Fruit fly (Drosophila melanogaster) whole organism, embryonic: ENCODE measurements around the gene Spn28Dc.

Experiments
- Atf6 ChIP-seq: fragments of 200-800 bp; sonication (Bioruptor generic); IDR thresholded peaks from 2 replicates; pipeline ENCODE4 v1.3.6; 2022; ENCODE audit warnings: missing biosample characterization, missing genetic modification characterization
- CG11247 ChIP-seq: fragments of 200-800 bp; sonication (Bioruptor generic); IDR thresholded peaks from 2 replicates; pipeline ENCODE4 v1.3.6; 2022; ENCODE audit warnings: missing biosample characterization, missing genetic modification characterization
- CG12299 ChIP-seq: fragments of 200-800 bp; sonication (Bioruptor generic); optimal IDR thresholded peaks from 2 replicates; lab custom pipeline; 2018; ENCODE audit warnings: missing biosample characterization, mild to moderate bottlenecking, missing genetic modification characterization
- CG1233 ChIP-seq: fragments of 200-800 bp; sonication (Bioruptor generic); optimal IDR thresholded peaks from 4 replicates; lab custom pipeline; 2018; ENCODE audit warnings: missing biosample characterization, mild to moderate bottlenecking, missing genetic modification characterization
- CG12659 ChIP-seq: fragments of 200-800 bp; sonication (Bioruptor generic); optimal IDR thresholded peaks from 3 replicates; lab custom pipeline; 2017; ENCODE audit warnings: mild to moderate bottlenecking, missing biosample characterization, missing genetic modification reagents, missing genetic modification characterization
- CG15073 ChIP-seq: fragments of 200-800 bp; sonication (Bioruptor generic); optimal IDR thresholded peaks from 2 replicates; lab custom pipeline; 2016; ENCODE audit warnings: missing biosample characterization, missing genetic modification characterization
- CG1529 ChIP-seq: fragments of 200-800 bp; sonication (Bioruptor generic); optimal IDR thresholded peaks from 3 replicates; lab custom pipeline; 2018; ENCODE audit warnings: missing biosample characterization, missing genetic modification characterization
- CG17328 ChIP-seq: fragments of 200-800 bp; sonication (Bioruptor generic); IDR thresholded peaks from 2 replicates; pipeline ENCODE4 v1.3.6; 2022; ENCODE audit warnings: missing biosample characterization, missing genetic modification characterization
- CG2129 ChIP-seq: fragments of 200-800 bp; sonication (Bioruptor generic); IDR thresholded peaks from 2 replicates; pipeline ENCODE4 v1.3.6; 2022; ENCODE audit warnings: missing biosample characterization, missing genetic modification characterization; ENCODE audit not compliant: partially characterized antibody
- CG30020 ChIP-seq: fragments of 200-800 bp; optimal IDR thresholded peaks from 2 replicates; lab custom pipeline; 2019; ENCODE audit warnings: missing biosample characterization, mild to moderate bottlenecking, missing genetic modification characterization, moderate library complexity
- CG32767 ChIP-seq: fragments of 200-800 bp; sonication (Bioruptor generic); IDR thresholded peaks from 2 replicates; pipeline ENCODE4 v1.3.6; 2022; ENCODE audit warnings: missing biosample characterization, missing genetic modification characterization
- CG33557 ChIP-seq: fragments of 200-800 bp; sonication (Bioruptor generic); optimal IDR thresholded peaks from 2 replicates; lab custom pipeline; 2019; ENCODE audit warnings: missing biosample characterization, mild to moderate bottlenecking, missing genetic modification characterization, moderate library complexity
- CG34224 ChIP-seq: fragments of 200-800 bp; sonication (Bioruptor generic); IDR thresholded peaks from 3 replicates; pipeline ENCODE4 v1.3.6; 2022; ENCODE audit warnings: missing biosample characterization, missing genetic modification characterization; ENCODE audit not compliant: partially characterized antibody
- CG6175 ChIP-seq: fragments of 200-800 bp; sonication (Bioruptor generic); IDR thresholded peaks from 3 replicates; pipeline ENCODE4 v1.3.6; 2022; ENCODE audit warnings: missing biosample characterization, missing genetic modification characterization
- CG6272 ChIP-seq: fragments of 200-800 bp; sonication (Bioruptor generic); IDR thresholded peaks from 2 replicates; pipeline ENCODE4 v1.3.6; 2022; ENCODE audit warnings: missing biosample characterization, missing genetic modification characterization
- CG9609 ChIP-seq: fragments of 200-800 bp; sonication (Bioruptor generic); optimal IDR thresholded peaks from 3 replicates; lab custom pipeline; 2016; ENCODE audit warnings: missing biosample characterization, missing genetic modification characterization
- Deaf1 ChIP-seq: fragments of 200-800 bp; optimal IDR thresholded peaks from 3 replicates; lab custom pipeline; 2019; ENCODE audit warnings: missing biosample characterization, mild to moderate bottlenecking, missing genetic modification characterization, moderate library complexity
- Dip3 ChIP-seq: fragments of 200-800 bp; sonication (Bioruptor generic); optimal IDR thresholded peaks from 3 replicates; lab custom pipeline; 2016; ENCODE audit warnings: missing biosample characterization, missing genetic modification characterization
- Doc3 ChIP-seq: fragments of 200-800 bp; sonication (Bioruptor generic); IDR thresholded peaks from 3 replicates; pipeline ENCODE4 v1.3.6; 2022; ENCODE audit warnings: missing biosample characterization, missing genetic modification characterization; ENCODE audit not compliant: partially characterized antibody
- Eip74EF ChIP-seq, 2 experiments: fragments of 200-800 bp in 1 of 2; fragments of >200 bp in 1 of 2; sonication (Bioruptor generic) in 1 of 2; optimal IDR thresholded peaks; 2 replicates each; lab custom pipeline; 2017 to 2019; ENCODE audit warnings: missing biosample characterization in 2 of 2, missing genetic modification characterization in 2 of 2, mild to moderate bottlenecking in 1 of 2, moderate library complexity in 1 of 2
- Elba2 ChIP-seq: fragments of 200-800 bp; sonication (Bioruptor generic); optimal IDR thresholded peaks from 3 replicates; lab custom pipeline; 2016; ENCODE audit warnings: missing biosample characterization, missing genetic modification characterization
- H2.0 ChIP-seq: fragments of 200-800 bp; sonication (Bioruptor generic); IDR thresholded peaks from 2 replicates; pipeline ENCODE4 v1.3.6; 2022; ENCODE audit warnings: missing biosample characterization, missing genetic modification characterization
- NC2α ChIP-seq: fragments of 200-800 bp; sonication (Bioruptor generic); optimal IDR thresholded peaks from 2 replicates; lab custom pipeline; 2016; ENCODE audit warnings: missing biosample characterization, missing genetic modification characterization
- NC2β ChIP-seq: fragments of 200-800 bp; sonication (Bioruptor generic); optimal IDR thresholded peaks from 2 replicates; lab custom pipeline; 2016; ENCODE audit warnings: missing biosample characterization, missing genetic modification characterization
- NFAT ChIP-seq: fragments of 200-800 bp; sonication (Bioruptor generic); IDR thresholded peaks from 2 replicates; pipeline ENCODE4 v1.3.6; 2022; ENCODE audit warnings: missing biosample characterization, missing genetic modification characterization
- NK7.1 ChIP-seq: fragments of 200-800 bp; sonication (Bioruptor generic); optimal IDR thresholded peaks from 3 replicates; lab custom pipeline; 2016; ENCODE audit warnings: missing biosample characterization, missing genetic modification characterization
- Oaz ChIP-seq: fragments of 200-800 bp; sonication (Bioruptor generic); IDR thresholded peaks from 2 replicates; pipeline ENCODE4 v1.3.6; 2022; ENCODE audit warnings: missing biosample characterization, missing genetic modification characterization
- Oli ChIP-seq: fragments of 200-800 bp; sonication (Bioruptor generic); optimal IDR thresholded peaks from 2 replicates; lab custom pipeline; 2018; ENCODE audit warnings: missing biosample characterization, mild to moderate bottlenecking, missing genetic modification characterization, moderate library complexity
- Optix ChIP-seq: fragments of 200-800 bp; sonication (Bioruptor generic); IDR thresholded peaks from 3 replicates; pipeline ENCODE4 v1.3.6; 2022; ENCODE audit warnings: missing biosample characterization, missing genetic modification characterization
- Poxn ChIP-seq: fragments of 200-800 bp; sonication (Bioruptor generic); IDR thresholded peaks from 2 replicates; pipeline ENCODE4 v1.3.6; 2022; ENCODE audit warnings: missing biosample characterization, missing genetic modification characterization
- Ptx1 ChIP-seq: fragments of 200-800 bp; sonication (Bioruptor generic); IDR thresholded peaks from 2 replicates; pipeline ENCODE4 v1.3.6; 2022; ENCODE audit warnings: missing biosample characterization, missing genetic modification characterization
- Scr ChIP-seq: fragments of 200-800 bp; sonication (Bioruptor generic); IDR thresholded peaks from 2 replicates; pipeline ENCODE4 v1.3.6; 2022; ENCODE audit warnings: missing biosample characterization, missing genetic modification characterization; ENCODE audit not compliant: partially characterized antibody
- Sox100B ChIP-seq: fragments of 200-800 bp; sonication (Bioruptor generic); optimal IDR thresholded peaks from 3 replicates; lab custom pipeline; 2018; ENCODE audit warnings: missing biosample characterization, mild to moderate bottlenecking, missing genetic modification characterization
- Usf ChIP-seq: fragments of 200-800 bp; sonication (Bioruptor generic); optimal IDR thresholded peaks from 2 replicates; lab custom pipeline; 2017; ENCODE audit warnings: missing genotype, missing biosample characterization, missing genetic modification characterization
- ash1 ChIP-seq: fragments of 200-800 bp; sonication (Bioruptor generic); optimal IDR thresholded peaks from 2 replicates; lab custom pipeline; 2018; ENCODE audit warnings: missing biosample characterization, mild to moderate bottlenecking, missing genetic modification characterization
- dan ChIP-seq: fragments of 200-800 bp; sonication (Bioruptor generic); IDR thresholded peaks from 2 replicates; pipeline ENCODE4 v1.3.6; 2022; ENCODE audit warnings: missing biosample characterization, missing genetic modification characterization
- eve ChIP-seq, 2 experiments: fragments of >200 bp; optimal IDR thresholded peaks; 2 replicates each; lab custom pipeline; 2017; ENCODE audit warnings: missing biosample characterization in 2 of 2, missing genetic modification characterization in 2 of 2
- fru ChIP-seq: fragments of >200 bp; optimal IDR thresholded peaks from 2 replicates; lab custom pipeline; 2017
- gcm2 ChIP-seq: fragments of 200-800 bp; sonication (Bioruptor generic); optimal IDR thresholded peaks from 2 replicates; lab custom pipeline; 2016; ENCODE audit warnings: missing biosample characterization, missing genetic modification characterization
- kah ChIP-seq: fragments of 200-800 bp; sonication (Bioruptor generic); optimal IDR thresholded peaks from 2 replicates; lab custom pipeline; 2018; ENCODE audit warnings: missing biosample characterization, mild to moderate bottlenecking, missing genetic modification characterization
- onecut ChIP-seq: fragments of 200-800 bp; sonication (Bioruptor generic); IDR thresholded peaks from 2 replicates; pipeline ENCODE4 v1.3.6; 2022; ENCODE audit warnings: missing biosample characterization, missing genetic modification characterization
- pnt ChIP-seq: fragments of 200-800 bp; sonication (Bioruptor generic); optimal IDR thresholded peaks from 3 replicates; lab custom pipeline; 2016; ENCODE audit warnings: missing biosample characterization, missing genetic modification characterization
- pum ChIP-seq: fragments of 200-800 bp; sonication (Bioruptor generic); optimal IDR thresholded peaks from 2 replicates; lab custom pipeline; 2016; ENCODE audit warnings: missing biosample characterization, missing genetic modification characterization
- sens-2 ChIP-seq: fragments of 200-800 bp; sonication (Bioruptor generic); IDR thresholded peaks from 2 replicates; pipeline ENCODE4 v1.3.6; 2022; ENCODE audit warnings: missing biosample characterization, missing genetic modification characterization
- sima ChIP-seq: fragments of 200-800 bp; sonication (Bioruptor generic); optimal IDR thresholded peaks from 2 replicates; lab custom pipeline; 2016; ENCODE audit warnings: missing biosample characterization, missing genetic modification characterization
- sob ChIP-seq: fragments of 200-800 bp; sonication (Bioruptor generic); IDR thresholded peaks from 2 replicates; pipeline ENCODE4 v1.3.6; 2022; ENCODE audit warnings: missing biosample characterization, missing genetic modification characterization
- ssp ChIP-seq: fragments of 200-800 bp; sonication (Bioruptor generic); IDR thresholded peaks from 2 replicates; pipeline ENCODE4 v1.3.6; 2022; ENCODE audit warnings: missing biosample characterization, missing genetic modification characterization
- stc ChIP-seq: fragments of 200-800 bp; sonication (Bioruptor generic); IDR thresholded peaks from 2 replicates; pipeline ENCODE4 v1.3.6; 2022; ENCODE audit warnings: missing biosample characterization, missing genetic modification characterization
- tin ChIP-seq: fragments of 200-800 bp; sonication (Bioruptor generic); optimal IDR thresholded peaks from 3 replicates; lab custom pipeline; 2016; ENCODE audit warnings: missing biosample characterization, missing genetic modification characterization
- ttk ChIP-seq: fragments of 200-800 bp; sonication (Bioruptor generic); IDR thresholded peaks from 2 replicates; pipeline ENCODE4 v2.1.2; 2022; ENCODE audit warnings: missing biosample characterization, missing genetic modification characterization
- unpg ChIP-seq: fragments of 200-800 bp; sonication (Bioruptor generic); optimal IDR thresholded peaks from 3 replicates; lab custom pipeline; 2018; ENCODE audit warnings: missing biosample characterization, mild to moderate bottlenecking, missing genetic modification characterization, moderate library complexity
- zf30C ChIP-seq: fragments of 200-800 bp; sonication (Bioruptor generic); optimal IDR thresholded peaks from 3 replicates; lab custom pipeline; 2018; ENCODE audit warnings: missing biosample characterization, mild to moderate bottlenecking, missing genetic modification characterization
- zfh1 ChIP-seq: fragments of 200-800 bp; sonication (Bioruptor generic); IDR thresholded peaks from 3 replicates; pipeline ENCODE4 v1.3.6; 2022; ENCODE audit warnings: missing biosample characterization, missing genetic modification characterization

Gene Spn28Dc

DNA sequence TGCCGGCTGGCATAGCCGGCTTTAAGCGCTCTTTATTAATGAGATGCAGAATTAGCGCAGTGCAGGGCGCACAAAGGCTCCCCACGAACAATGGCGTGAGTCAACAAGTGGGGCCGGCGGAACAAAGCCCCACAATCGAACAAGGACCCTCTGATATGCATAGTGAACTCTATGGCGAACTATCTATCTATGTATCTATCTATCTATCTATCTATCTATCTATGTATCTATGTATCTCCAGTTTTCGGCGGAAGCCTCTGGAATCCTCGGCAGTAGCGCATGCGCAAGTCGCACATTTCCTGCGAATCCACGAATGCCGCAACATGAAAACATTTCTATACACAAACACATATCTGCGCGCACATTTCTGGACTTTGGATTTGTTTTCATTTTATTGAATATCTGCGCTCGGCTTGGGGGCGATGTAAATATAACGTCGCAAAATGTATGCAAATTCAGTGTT lies 6.4 kb downstream of the Spn28Dc start (continued):
- TF ChIP-seq CG30020 = no peak
- TF ChIP-seq CG2129 (GFP tag; lab: Robert Waterston, UW) = no peak
- TF ChIP-seq onecut = no peak
- TF ChIP-seq CG1529 = no peak
- no peak for TF ChIP-seq unpg (GFP tag; lab: Kevin White, UChicago)
- no peak for TF ChIP-seq CG15073
- no peak for TF ChIP-seq Scr (GFP tag; lab: Robert Waterston, UW)
- TF ChIP-seq eve (GFP tag; optimal IDR thresholded peaks at IDR 0.05; lab: Kevin White, UChicago) = no peak
- no peak for TF ChIP-seq Oli (tag; lab: Kevin White, UChicago)
- TF ChIP-seq Sox100B = no peak
- TF ChIP-seq Eip74EF (GFP tag; optimal IDR thresholded peaks at IDR 0.05; lab: Kevin White, UChicago) = no peak
- TF ChIP-seq gcm2 = no peak
- peak; percentile 39 for TF ChIP-seq Usf (GFP tag; lab: Kevin White, UChicago)
- TF ChIP-seq pum = peak; percentile 9
- TF ChIP-seq CG6272 = no peak
- no peak for TF ChIP-seq CG12299 (tag; lab: Kevin White, UChicago)
- TF ChIP-seq CG9609 = no peak
- TF ChIP-seq CG34224 (GFP tag; lab: Robert Waterston, UW) = 0 out of 3 replicates have a peak, but pooled peaks have one; percentile 45
- TF ChIP-seq Optix (GFP tag; lab: Robert Waterston, UW) = no peak
- no peak for TF ChIP-seq sima
- peak; percentile 10 for TF ChIP-seq CG1233
- TF ChIP-seq ttk (GFP tag; lab: Robert Waterston, UW) = no peak
- no peak for TF ChIP-seq zfh1 (GFP tag; lab: Robert Waterston, UW)
- TF ChIP-seq kah (GFP tag; lab: Kevin White, UChicago) = no peak
- TF ChIP-seq fru (lab: Kevin White, UChicago) = no peak
- TF ChIP-seq CG32767 = no peak
- no peak for TF ChIP-seq NK7.1
- no peak for TF ChIP-seq dan (GFP tag; lab: Robert Waterston, UW)
- no peak for TF ChIP-seq Poxn (GFP tag; lab: Robert Waterston, UW)
- TF ChIP-seq Elba2 (GFP tag; lab: Kevin White, UChicago) = no peak
- no peak for TF ChIP-seq CG17328
- no peak for TF ChIP-seq H2.0 (GFP tag; lab: Robert Waterston, UW)
- TF ChIP-seq CG33557 (GFP tag; lab: Kevin White, UChicago) = no peak
- TF ChIP-seq Oaz (GFP tag; lab: Robert Waterston, UW) = no peak
- no peak for TF ChIP-seq tin (GFP tag; lab: Kevin White, UChicago)
- no peak for TF ChIP-seq ssp (GFP tag; lab: Robert Waterston, UW)
- peak; percentile 51; the same call in 1 of the 2 replicates for TF ChIP-seq Atf6
- TF ChIP-seq ash1 (GFP tag; lab: Kevin White, UChicago) = no peak
- TF ChIP-seq sens-2 = no peak
- no peak for TF ChIP-seq pnt (GFP tag; lab: Kevin White, UChicago)
- TF ChIP-seq CG11247 (GFP tag; lab: Robert Waterston, UW) = no peak
- TF ChIP-seq sob (GFP tag; lab: Robert Waterston, UW) = no peak
- no peak for TF ChIP-seq NC2α (GFP tag; lab: Kevin White, UChicago)
- TF ChIP-seq CG6175 (GFP tag; lab: Robert Waterston, UW) = no peak
- TF ChIP-seq Ptx1 (GFP tag; lab: Robert Waterston, UW) = no peak
- TF ChIP-seq Doc3 (GFP tag; lab: Robert Waterston, UW) = no peak
- TF ChIP-seq NFAT (GFP tag; lab: Robert Waterston, UW) = peak; percentile 9; the same call in 1 of the 2 replicates
- peak; percentile 25 for TF ChIP-seq CG12659 (GFP tag; lab: Kevin White, UChicago)
- TF ChIP-seq zf30C (GFP tag; lab: Kevin White, UChicago) = no peak
- TF ChIP-seq Deaf1 (tag; lab: Kevin White, UChicago) = peak; percentile 4
- TF ChIP-seq Dip3 (GFP tag; lab: Kevin White, UChicago) = peak; percentile 42
- no peak for TF ChIP-seq NC2β (GFP tag; lab: Kevin White, UChicago)
- TF ChIP-seq stc (GFP tag; lab: Robert Waterston, UW) = no peak
